Worm (Caenorhabditis elegans) whole organism, mixed stage, embryonic: ENCODE measurements around the gene cdc-42.
A peak's percentile ranks its signal among the peaks of the same experiment; 100 is the strongest.

Source experiments
- M03D4.4 ChIP-seq: sonication (generic microtip); optimal IDR thresholded peaks from 2 replicates; lab custom pipeline; 2017; ENCODE audit warnings: mild to moderate bottlenecking, missing genetic modification characterization, missing compliant biosample characterization
- bed-3 ChIP-seq: fragments of 200-800 bp; sonication (Bioruptor generic); optimal IDR thresholded peaks from 3 replicates; lab custom pipeline; 2018; ENCODE audit warnings: mild to moderate bottlenecking, missing genetic modification characterization, moderate library complexity, missing compliant biosample characterization
- ceh-39 ChIP-seq: fragments of 150-350 bp; optimal IDR thresholded peaks from 2 replicates; lab custom pipeline; 2014; ENCODE audit warnings: missing biosample characterization, missing genetic modification characterization
- ceh-43 ChIP-seq: fragments of 200-800 bp; sonication (Bioruptor generic); optimal IDR thresholded peaks from 2 replicates; lab custom pipeline; 2018; ENCODE audit warnings: mild to moderate bottlenecking, missing genetic modification characterization, moderate library complexity, missing compliant biosample characterization
- ces-1 ChIP-seq: fragments of 150-350 bp; optimal IDR thresholded peaks from 2 replicates; lab custom pipeline; 2014; ENCODE audit warnings: missing biosample characterization, missing genetic modification reagents, missing genetic modification characterization
- cnd-1 ChIP-seq: fragments of 200-800 bp; sonication (Bioruptor generic); optimal IDR thresholded peaks from 2 replicates; lab custom pipeline; 2018; ENCODE audit warnings: mild to moderate bottlenecking, missing genetic modification characterization, missing compliant biosample characterization
- drap-1 ChIP-seq: fragments of 200-800 bp; sonication (Bioruptor generic); optimal IDR thresholded peaks from 3 replicates; lab custom pipeline; 2018; ENCODE audit warnings: mild to moderate bottlenecking, missing genetic modification characterization, missing compliant biosample characterization
- elt-1 ChIP-seq: sonication (generic microtip); optimal IDR thresholded peaks from 2 replicates; lab custom pipeline; 2017; ENCODE audit warnings: missing genetic modification characterization, mild to moderate bottlenecking, missing compliant biosample characterization, antibody characterized with exemption, moderate library complexity, borderline replicate concordance; ENCODE audit not compliant: insufficient read depth
- elt-3 ChIP-seq: fragments of 150-350 bp; optimal IDR thresholded peaks from 2 replicates; lab custom pipeline; 2014; ENCODE audit warnings: missing biosample characterization, missing genetic modification characterization
- flh-1 ChIP-seq: fragments of 200-800 bp; sonication (Bioruptor generic); optimal IDR thresholded peaks from 2 replicates; lab custom pipeline; 2018; ENCODE audit warnings: mild to moderate bottlenecking, missing genetic modification characterization, moderate library complexity, missing compliant biosample characterization
- hlh-1 ChIP-seq: fragments of 150-350 bp; optimal IDR thresholded peaks from 2 replicates; lab custom pipeline; 2014; ENCODE audit warnings: missing biosample characterization, missing genetic modification reagents, missing genetic modification characterization
- lin-13 ChIP-seq: fragments of 150-350 bp; optimal IDR thresholded peaks from 2 replicates; lab custom pipeline; 2014; ENCODE audit warnings: missing biosample characterization, missing genetic modification characterization
- lin-32 ChIP-seq: fragments of 200-800 bp; sonication (Bioruptor generic); optimal IDR thresholded peaks from 2 replicates; lab custom pipeline; 2018; ENCODE audit warnings: mild to moderate bottlenecking, missing genetic modification characterization, missing compliant biosample characterization
- lsy-2 ChIP-seq: fragments of 150-350 bp; optimal IDR thresholded peaks from 2 replicates; lab custom pipeline; 2014; ENCODE audit warnings: missing biosample characterization, missing genetic modification characterization
- mab-5 ChIP-seq: fragments of 150-350 bp; optimal IDR thresholded peaks from 2 replicates; lab custom pipeline; 2014; ENCODE audit warnings: missing biosample characterization, missing genetic modification characterization
- mep-1 ChIP-seq: fragments of 150-350 bp; optimal IDR thresholded peaks from 2 replicates; lab custom pipeline; 2017; ENCODE audit warnings: missing biosample characterization, missing genetic modification reagents, missing genetic modification characterization, inconsistent platforms
- mls-2 ChIP-seq: sonication (generic microtip); optimal IDR thresholded peaks from 2 replicates; lab custom pipeline; 2016; ENCODE audit warnings: mild to moderate bottlenecking, missing genetic modification characterization, moderate library complexity, missing compliant biosample characterization
- nhr-12 ChIP-seq: fragments of 150-350 bp; optimal IDR thresholded peaks from 2 replicates; lab custom pipeline; 2014; ENCODE audit warnings: missing biosample characterization, missing genetic modification characterization
- nhr-237 ChIP-seq: fragments of 150-350 bp; optimal IDR thresholded peaks from 2 replicates; lab custom pipeline; 2014; ENCODE audit warnings: missing biosample characterization, missing genetic modification characterization
- nhr-28 ChIP-seq: fragments of 150-350 bp; optimal IDR thresholded peaks from 2 replicates; lab custom pipeline; 2014; ENCODE audit warnings: missing biosample characterization, missing genetic modification characterization
- nhr-76 ChIP-seq: sonication (generic microtip); optimal IDR thresholded peaks from 2 replicates; lab custom pipeline; 2017; ENCODE audit warnings: missing biosample characterization, missing genetic modification characterization
- sem-2 ChIP-seq: fragments of 200-800 bp; sonication (Bioruptor generic); optimal IDR thresholded peaks from 2 replicates; lab custom pipeline; 2018; ENCODE audit warnings: mild to moderate bottlenecking, missing genetic modification characterization, missing compliant biosample characterization
- snpc-4 ChIP-seq: fragments of 150-350 bp; optimal IDR thresholded peaks from 2 replicates; lab custom pipeline; 2014; ENCODE audit warnings: missing biosample characterization, missing genetic modification characterization
- sptf-1 ChIP-seq: sonication (generic microtip); optimal IDR thresholded peaks from 2 replicates; lab custom pipeline; 2017; ENCODE audit warnings: mild to moderate bottlenecking, missing genetic modification characterization, moderate library complexity, missing compliant biosample characterization
- tbx-8 ChIP-seq: fragments of 200-800 bp; sonication (Bioruptor generic); optimal IDR thresholded peaks from 2 replicates; lab custom pipeline; 2018; ENCODE audit warnings: mild to moderate bottlenecking, missing genetic modification characterization, moderate library complexity, missing compliant biosample characterization
- unc-39 ChIP-seq: fragments of 150-350 bp; optimal IDR thresholded peaks from 2 replicates; lab custom pipeline; 2014; ENCODE audit warnings: missing biosample characterization, missing genetic modification characterization
- unc-62 ChIP-seq: fragments of 150-350 bp; optimal IDR thresholded peaks from 2 replicates; lab custom pipeline; 2014; ENCODE audit warnings: missing biosample characterization, missing genetic modification reagents, missing genetic modification characterization
- zip-8 ChIP-seq: fragments of 150-350 bp; optimal IDR thresholded peaks from 2 replicates; lab custom pipeline; 2014; ENCODE audit warnings: missing biosample characterization, missing genetic modification characterization
- ztf-11 ChIP-seq: fragments of 150-350 bp; optimal IDR thresholded peaks from 2 replicates; lab custom pipeline; 2014; ENCODE audit warnings: missing biosample characterization, missing genetic modification characterization

cdc-42 gene

ce11 chrII:7583555-7583954 lies 32.7 kb upstream of the cdc-42 start, which contains the start of gene mks-3:
TSS of gene mks-3 (minus strand) at chrII:7583655.
- TF ChIP-seq ceh-39 (tag; lab: Kevin White, UChicago) (no peak), lin-13 (tag; lab: Kevin White, UChicago) (no peak), ceh-43 (GFP tag; lab: Kevin White, UChicago) (no peak), nhr-28 (tag; lab: Kevin White, UChicago) (no peak), flh-1 (GFP tag; lab: Kevin White, UChicago) (no peak), unc-39 (no peak), tbx-8 (GFP tag; lab: Kevin White, UChicago) (no peak), mab-5 (tag; lab: Kevin White, UChicago) (no peak), unc-62 (no peak), lsy-2 (tag; lab: Kevin White, UChicago) (no peak), zip-8 (tag; lab: Kevin White, UChicago) (no peak), elt-3 (tag; lab: Kevin White, UChicago) (no peak), sptf-1 (no peak), mls-2 (tag; lab: Kevin White, UChicago) (no peak), nhr-76 (tag; lab: Kevin White, UChicago) (no peak), lin-32 (GFP tag; lab: Kevin White, UChicago) (no peak), mep-1 (tag; lab: Kevin White, UChicago) (no peak)

DNA sequence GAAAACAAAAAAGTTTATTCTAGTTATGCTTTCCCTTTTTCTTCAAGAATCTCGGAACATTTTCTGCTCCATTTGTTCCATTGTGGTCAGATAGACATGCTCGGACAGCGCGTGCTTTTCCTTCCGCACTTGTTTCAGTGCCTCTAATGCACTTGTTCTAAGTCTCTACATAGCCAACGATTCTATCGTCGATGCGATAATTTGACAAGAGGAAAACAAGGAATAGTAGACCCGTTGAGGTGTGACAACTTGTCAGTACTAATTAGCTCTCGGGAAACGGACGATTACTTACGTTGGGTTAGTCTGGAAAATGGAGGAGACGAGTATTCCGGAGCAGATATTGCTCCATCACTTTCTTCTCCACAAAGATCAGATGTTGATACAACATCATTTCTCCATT lies 28.0 kb upstream of the cdc-42 start:
- TF ChIP-seq flh-1 (GFP tag; lab: Kevin White, UChicago), result no peak
- TF ChIP-seq zip-8 (tag; lab: Kevin White, UChicago), result no peak
- peak; percentile 26 for TF ChIP-seq ces-1
- no peak for TF ChIP-seq nhr-76 (tag; lab: Kevin White, UChicago)
- TF ChIP-seq, all 35 proteins: peak for 1

DNA sequence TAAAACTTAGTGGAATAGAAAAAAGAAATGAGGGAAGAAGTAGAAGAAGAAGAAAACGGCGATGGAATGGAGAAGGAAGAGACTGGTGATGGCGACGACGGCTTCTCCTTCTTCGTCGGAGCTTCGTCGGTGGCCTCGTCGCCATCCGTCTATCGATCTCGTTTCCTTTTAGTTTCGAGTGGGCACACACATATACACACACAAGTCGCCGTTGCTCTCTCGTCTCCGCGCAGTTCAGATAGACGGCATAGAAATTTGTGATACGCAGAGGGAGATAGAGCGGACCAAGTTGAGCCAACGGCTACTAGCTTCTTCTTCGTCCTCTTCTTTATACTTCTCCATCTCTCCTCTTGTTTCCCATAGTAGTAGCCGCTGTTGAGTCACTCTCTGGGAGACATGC lies 23.0 kb upstream of the cdc-42 start:
- TF ChIP-seq ces-1 (peak; percentile 18), mls-2 (tag; lab: Kevin White, UChicago) (peak; percentile 61), ztf-11 (tag; lab: Kevin White, UChicago) (no peak), drap-1 (GFP tag; lab: Kevin White, UChicago) (peak; percentile 21), snpc-4 (no peak), M03D4.4 (tag; lab: Kevin White, UChicago) (no peak), nhr-76 (tag; lab: Kevin White, UChicago) (no peak), nhr-28 (tag; lab: Kevin White, UChicago) (no peak), lin-32 (GFP tag; lab: Kevin White, UChicago) (no peak), sptf-1 (peak; percentile 30), bed-3 (GFP tag; lab: Kevin White, UChicago) (no peak), mep-1 (tag; lab: Kevin White, UChicago) (peak; percentile 21)

- TF ChIP-seq flh-1 (GFP tag; lab: Kevin White, UChicago) (no peak), lin-32 (GFP tag; lab: Kevin White, UChicago) (no peak), ces-1 (peak; percentile 84)
Measured at ce11 chrII:7594262-7594661, 22.0 kb upstream of the cdc-42 start.

ce11 chrII:7594812-7595211 lies 21.4 kb upstream of the cdc-42 start, which contains the start of gene syd-1:
TSS of gene syd-1 (minus strand) at chrII:7594912.
- TF ChIP-seq lin-32 (GFP tag; lab: Kevin White, UChicago), result no peak
- TF ChIP-seq cnd-1 (tag; lab: Kevin White, UChicago), result no peak
- no peak for TF ChIP-seq flh-1 (GFP tag; lab: Kevin White, UChicago)
- no peak for TF ChIP-seq ceh-39 (tag; lab: Kevin White, UChicago)
- no peak for TF ChIP-seq nhr-237 (tag; lab: Kevin White, UChicago)
- no peak for TF ChIP-seq elt-1 (tag; lab: Kevin White, UChicago)
- no peak for TF ChIP-seq unc-39
- TF ChIP-seq sem-2, result no peak
- TF ChIP-seq nhr-12, result no peak
- TF ChIP-seq ztf-11 (tag; lab: Kevin White, UChicago), result no peak
- no peak for TF ChIP-seq mab-5 (tag; lab: Kevin White, UChicago)
- no peak for TF ChIP-seq zip-8 (tag; lab: Kevin White, UChicago)
- TF ChIP-seq hlh-1 (tag; lab: Kevin White, UChicago), result no peak
- TF ChIP-seq ces-1, result no peak
- no peak for TF ChIP-seq M03D4.4 (tag; lab: Kevin White, UChicago)
- TF ChIP-seq unc-62, result no peak
- TF ChIP-seq drap-1 (GFP tag; lab: Kevin White, UChicago), result no peak
- no peak for TF ChIP-seq lin-13 (tag; lab: Kevin White, UChicago)
